Worm (Caenorhabditis elegans): Measurements from ENCODE around the gene C30G12.4.

C30G12.4 gene

ce11 chrII:7280584-7280983, 18.6 kb downstream of the C30G12.4 start:
- TF ChIP-seq hlh-13 (GFP tag; optimal IDR thresholded peaks at IDR 0.05) (no peak), K02D7.2 (tag; optimal IDR thresholded peaks at IDR 0.05) (no peak), ceh-6 (GFP tag; optimal IDR thresholded peaks at IDR 0.05) (no peak), syd-9 (tag; optimal IDR thresholded peaks at IDR 0.05) (no peak), pros-1 (tag; optimal IDR thresholded peaks at IDR 0.05) (no peak), nfya-1 (tag; optimal IDR thresholded peaks at IDR 0.05) (no peak), hlh-30 (tag; optimal IDR thresholded peaks at IDR 0.05; ENCODE audit: insufficient read depth) (no peak), C08G9.2 (tag; optimal IDR thresholded peaks at IDR 0.05) (no peak), lim-6 (tag; optimal IDR thresholded peaks at IDR 0.05) (no peak), tbx-2 (tag; optimal IDR thresholded peaks at IDR 0.05) (no peak)

- TF ChIP-seq hlh-8 (tag; optimal IDR thresholded peaks at IDR 0.05) (no peak), ttx-3 (tag; optimal IDR thresholded peaks at IDR 0.05) (no peak), lim-6 (tag; optimal IDR thresholded peaks at IDR 0.05) (no peak), che-1 (tag; optimal IDR thresholded peaks at IDR 0.05) (no peak), gmeb-2 (tag; optimal IDR thresholded peaks at IDR 0.05) (no peak), ceh-31 (tag; optimal IDR thresholded peaks at IDR 0.05) (no peak), Y22D7AL.16 (tag; optimal IDR thresholded peaks at IDR 0.05) (no peak), elt-2 (tag; optimal IDR thresholded peaks at IDR 0.05) (no peak), ceh-18 (tag; optimal IDR thresholded peaks at IDR 0.05) (no peak), nhr-11 (tag; optimal IDR thresholded peaks at IDR 0.05) (no peak), pag-3 (tag; optimal IDR thresholded peaks at IDR 0.05; ENCODE audit: borderline replicate concordance) (no peak), sox-2 (GFP tag; IDR thresholded peaks at IDR 0.05) (no peak), unc-86 (tag; optimal IDR thresholded peaks at IDR 0.05) (no peak), sdc-2 (tag; optimal IDR thresholded peaks at IDR 0.05) (no peak), lin-11 (tag; optimal IDR thresholded peaks at IDR 0.05) (no peak), unc-55 (GFP tag; optimal IDR thresholded peaks at IDR 0.05) (no peak), F13H6.1 (tag; optimal IDR thresholded peaks at IDR 0.05) (no peak), ets-4 (tag; optimal IDR thresholded peaks at IDR 0.05) (no peak), ceh-14 (tag; optimal IDR thresholded peaks at IDR 0.05) (no peak), pax-1 (tag; optimal IDR thresholded peaks at IDR 0.05) (no peak)
Measured at ce11 chrII:7283063-7283462, 21.1 kb downstream of the C30G12.4 start.

ce11 chrII:7287140-7287539, 25.2 kb downstream of the C30G12.4 start:
- TF ChIP-seq sox-2 (GFP tag; IDR thresholded peaks at IDR 0.05) (no peak), ceh-24 (tag; optimal IDR thresholded peaks at IDR 0.05) (no peak), pros-1 (tag; optimal IDR thresholded peaks at IDR 0.05) (no peak), ttx-3 (tag; optimal IDR thresholded peaks at IDR 0.05) (no peak), ref-2 (tag; optimal IDR thresholded peaks at IDR 0.05) (no peak), K02D7.2 (tag; optimal IDR thresholded peaks at IDR 0.05) (no peak), unc-55 (GFP tag; optimal IDR thresholded peaks at IDR 0.05) (peak; percentile 10)

ce11 chrII:7287709-7288108, 25.8 kb downstream of the C30G12.4 start:
- TF ChIP-seq fax-1 (tag; optimal IDR thresholded peaks at IDR 0.05), result no peak
- TF ChIP-seq dve-1 (tag; optimal IDR thresholded peaks at IDR 0.05), result no peak
- no peak for TF ChIP-seq odd-2 (tag; optimal IDR thresholded peaks at IDR 0.05)
- no peak for TF ChIP-seq hlh-13 (GFP tag; optimal IDR thresholded peaks at IDR 0.05)
- TF ChIP-seq K02D7.2 (tag; optimal IDR thresholded peaks at IDR 0.05), result no peak
- no peak for TF ChIP-seq tbx-2 (tag; optimal IDR thresholded peaks at IDR 0.05)
- no peak for TF ChIP-seq F13H6.1 (tag; optimal IDR thresholded peaks at IDR 0.05)
- no peak for TF ChIP-seq pat-9 (tag; optimal IDR thresholded peaks at IDR 0.05)
- TF ChIP-seq ceh-9 (tag; optimal IDR thresholded peaks at IDR 0.05), result no peak
- TF ChIP-seq eyg-1 (tag; optimal IDR thresholded peaks at IDR 0.05), result no peak
